Worm (Caenorhabditis elegans): Measurements from ENCODE around the gene mab-23.

- TF ChIP-seq dao-5 (tag; optimal IDR thresholded peaks at IDR 0.05) (no peak), him-1 (tag; optimal IDR thresholded peaks at IDR 0.05) (no peak)
Observed at ce11 chrV:10635722-10636121, 2.9 kb downstream of the mab-23 start, which contains the start of gene kvs-2.
